Fruit fly (Drosophila melanogaster) whole organism, embryonic: ENCODE results near the gene Ube4B.
A peak's percentile ranks its signal among the peaks of the same experiment; 100 is the strongest.

ENCODE experiments used
- CG10274 ChIP-seq: fragments of 200-800 bp; sonication (Bioruptor generic); optimal IDR thresholded peaks from 3 replicates; lab custom pipeline; 2017; ENCODE audit warnings: missing biosample characterization, mild to moderate bottlenecking, missing genetic modification characterization
- CG1233 ChIP-seq: fragments of 200-800 bp; sonication (Bioruptor generic); optimal IDR thresholded peaks from 4 replicates; lab custom pipeline; 2018; ENCODE audit warnings: missing biosample characterization, mild to moderate bottlenecking, missing genetic modification characterization
- CG13894 ChIP-seq: fragments of 200-800 bp; sonication (Bioruptor generic); optimal IDR thresholded peaks from 3 replicates; lab custom pipeline; 2018; ENCODE audit warnings: missing biosample characterization, mild to moderate bottlenecking, missing genetic modification characterization, moderate library complexity
- CG17186 ChIP-seq: fragments of 200-800 bp; sonication (Bioruptor generic); optimal IDR thresholded peaks from 3 replicates; lab custom pipeline; 2017; ENCODE audit warnings: missing biosample characterization, missing genetic modification reagents, missing genetic modification characterization
- CG17361 ChIP-seq: fragments of 200-800 bp; sonication (Bioruptor generic); IDR thresholded peaks from 3 replicates; pipeline ENCODE4 v1.3.6; 2022; ENCODE audit warnings: missing biosample characterization, missing genetic modification characterization
- CG17568 ChIP-seq: fragments of 200-800 bp; sonication (Bioruptor generic); optimal IDR thresholded peaks from 2 replicates; lab custom pipeline; 2018; ENCODE audit warnings: missing biosample characterization, mild to moderate bottlenecking, missing genetic modification characterization, moderate library complexity
- CG3281 ChIP-seq: fragments of 200-800 bp; sonication (Bioruptor generic); optimal IDR thresholded peaks from 3 replicates; lab custom pipeline; 2017; ENCODE audit warnings: missing biosample characterization, mild to moderate bottlenecking, missing genetic modification characterization
- CG4282 ChIP-seq: fragments of 200-800 bp; sonication (Bioruptor generic); optimal IDR thresholded peaks from 2 replicates; lab custom pipeline; 2016; ENCODE audit warnings: missing biosample characterization, missing genetic modification characterization
- CG4854 ChIP-seq: fragments of 200-800 bp; sonication (Bioruptor generic); optimal IDR thresholded peaks from 2 replicates; lab custom pipeline; 2016; ENCODE audit warnings: missing biosample characterization, missing genetic modification characterization, inconsistent platforms
- CG5180 ChIP-seq: fragments of 200-800 bp; sonication (Bioruptor generic); optimal IDR thresholded peaks from 3 replicates; lab custom pipeline; 2017; ENCODE audit warnings: missing biosample characterization, missing genetic modification characterization, mild to moderate bottlenecking, moderate library complexity, missing genetic modification reagents
- CG5245 ChIP-seq: fragments of 200-800 bp; sonication (Bioruptor generic); optimal IDR thresholded peaks from 3 replicates; lab custom pipeline; 2016; ENCODE audit warnings: missing biosample characterization, missing genetic modification characterization
- CG6813 ChIP-seq: fragments of 200-800 bp; sonication (Bioruptor generic); optimal IDR thresholded peaks from 2 replicates; lab custom pipeline; 2017; ENCODE audit warnings: missing biosample characterization, missing genetic modification characterization, mild to moderate bottlenecking, moderate library complexity, missing genetic modification reagents
- CG7372 ChIP-seq: fragments of 200-800 bp; sonication (Bioruptor generic); IDR thresholded peaks from 2 replicates; pipeline ENCODE4 v1.3.6; 2022; ENCODE audit warnings: missing biosample characterization, missing genetic modification characterization
- CG7839 ChIP-seq: fragments of 200-800 bp; sonication (Bioruptor generic); optimal IDR thresholded peaks from 3 replicates; lab custom pipeline; 2018; ENCODE audit warnings: missing biosample characterization, mild to moderate bottlenecking, missing genetic modification characterization, moderate library complexity
- CG7987 ChIP-seq: fragments of 200-800 bp; sonication (Bioruptor generic); optimal IDR thresholded peaks from 2 replicates; lab custom pipeline; 2018; ENCODE audit warnings: missing biosample characterization, mild to moderate bottlenecking, missing genetic modification characterization, moderate library complexity
- CG8765 ChIP-seq: fragments of 200-800 bp; sonication (Bioruptor generic); IDR thresholded peaks from 2 replicates; pipeline ENCODE4 v1.3.6; 2022; ENCODE audit warnings: missing biosample characterization, missing genetic modification characterization
- CG9817 ChIP-seq: fragments of 200-800 bp; sonication (Bioruptor generic); optimal IDR thresholded peaks from 2 replicates; lab custom pipeline; 2018; ENCODE audit warnings: missing biosample characterization, mild to moderate bottlenecking, missing genetic modification characterization, moderate library complexity
- D19B ChIP-seq: fragments of 200-800 bp; sonication (Bioruptor generic); optimal IDR thresholded peaks from 2 replicates; lab custom pipeline; 2017; ENCODE audit warnings: missing biosample characterization, mild to moderate bottlenecking, missing genetic modification characterization
- Hey ChIP-seq: fragments of 200-800 bp; sonication (Bioruptor generic); optimal IDR thresholded peaks from 3 replicates; lab custom pipeline; 2018; ENCODE audit warnings: missing biosample characterization, mild to moderate bottlenecking, missing genetic modification characterization
- MESR4 ChIP-seq: fragments of 200-800 bp; sonication (Bioruptor generic); optimal IDR thresholded peaks from 2 replicates; lab custom pipeline; 2018; ENCODE audit warnings: missing biosample characterization, mild to moderate bottlenecking, missing genetic modification characterization, moderate library complexity
- Med ChIP-seq: fragments of 200-800 bp; sonication (Bioruptor generic); peaks from one replicate; lab custom pipeline; 2016; ENCODE audit warnings: missing biosample characterization, missing genetic modification characterization, mild to moderate bottlenecking, inconsistent platforms, moderate library complexity
- Opbp ChIP-seq: fragments of 200-800 bp; sonication (Bioruptor generic); IDR thresholded peaks from 3 replicates; pipeline ENCODE4 v1.3.6; 2022; ENCODE audit warnings: missing biosample characterization, missing genetic modification characterization; ENCODE audit not compliant: partially characterized antibody
- Xbp1 ChIP-seq: fragments of 200-800 bp; sonication (Bioruptor generic); optimal IDR thresholded peaks from 3 replicates; lab custom pipeline; 2016; ENCODE audit warnings: missing biosample characterization, mild to moderate bottlenecking, missing genetic modification characterization
- ap ChIP-seq: fragments of 200-800 bp; sonication (Bioruptor generic); IDR thresholded peaks from 2 replicates; pipeline ENCODE4 v1.3.6; 2022; ENCODE audit warnings: missing biosample characterization, missing genetic modification characterization
- bab2 ChIP-seq: fragments of 200-800 bp; sonication (Bioruptor generic); optimal IDR thresholded peaks from 2 replicates; lab custom pipeline; 2016; ENCODE audit warnings: missing biosample characterization, missing genetic modification characterization
- crol ChIP-seq: fragments of 200-800 bp; sonication (Bioruptor generic); IDR thresholded peaks from 2 replicates; pipeline ENCODE4 v1.3.6; 2022; ENCODE audit warnings: missing biosample characterization, missing genetic modification characterization
- dati ChIP-seq: fragments of 200-800 bp; sonication (Bioruptor generic); IDR thresholded peaks from 2 replicates; pipeline ENCODE4 v1.3.6; 2022; ENCODE audit warnings: missing biosample characterization, missing genetic modification characterization
- dysf ChIP-seq: fragments of 200-800 bp; sonication (Bioruptor generic); IDR thresholded peaks from 3 replicates; pipeline ENCODE4 v1.3.6; 2022; ENCODE audit warnings: missing biosample characterization, missing genetic modification characterization
- esg ChIP-seq: fragments of 200-800 bp; sonication (Bioruptor generic); conservative IDR thresholded peaks from 2 replicates; pipeline ENCODE4 v1.3.6; 2022; ENCODE audit warnings: missing biosample characterization, missing genetic modification characterization
- eve ChIP-seq, 2 experiments: fragments of >200 bp; optimal IDR thresholded peaks; 2 replicates each; lab custom pipeline; 2017; ENCODE audit warnings: missing biosample characterization in 2 of 2, missing genetic modification characterization in 2 of 2
- ftz-f1 ChIP-seq: fragments of 200-800 bp; sonication (Bioruptor generic); optimal IDR thresholded peaks from 2 replicates; lab custom pipeline; 2016; ENCODE audit warnings: missing biosample characterization, missing genetic modification characterization
- grn ChIP-seq: fragments of 200-800 bp; sonication (Bioruptor generic); optimal IDR thresholded peaks from 3 replicates; lab custom pipeline; 2017; ENCODE audit warnings: missing biosample characterization, missing genetic modification characterization
- kay ChIP-seq: fragments of 200-800 bp; sonication (Bioruptor generic); optimal IDR thresholded peaks from 2 replicates; lab custom pipeline; 2016; ENCODE audit warnings: missing biosample characterization, missing genetic modification characterization
- lmd ChIP-seq: fragments of 200-800 bp; sonication (Bioruptor generic); IDR thresholded peaks from 2 replicates; pipeline ENCODE4 v1.3.6; 2022; ENCODE audit warnings: missing biosample characterization, missing genetic modification characterization
- mirr ChIP-seq: fragments of 200-800 bp; sonication (Bioruptor generic); optimal IDR thresholded peaks from 3 replicates; lab custom pipeline; 2018; ENCODE audit warnings: missing biosample characterization, mild to moderate bottlenecking, missing genetic modification characterization
- nerfin-2 ChIP-seq: fragments of 200-800 bp; sonication (Bioruptor generic); IDR thresholded peaks from 2 replicates; pipeline ENCODE4 v1.3.6; 2022; ENCODE audit warnings: missing biosample characterization, missing genetic modification characterization; ENCODE audit not compliant: partially characterized antibody
- nom ChIP-seq: fragments of 200-800 bp; sonication (Bioruptor generic); optimal IDR thresholded peaks from 2 replicates; lab custom pipeline; 2017; ENCODE audit warnings: missing biosample characterization, missing genetic modification characterization, mild to moderate bottlenecking, moderate library complexity, missing genetic modification reagents
- onecut ChIP-seq: fragments of 200-800 bp; sonication (Bioruptor generic); IDR thresholded peaks from 2 replicates; pipeline ENCODE4 v1.3.6; 2022; ENCODE audit warnings: missing biosample characterization, missing genetic modification characterization
- pros ChIP-seq: fragments of 200-800 bp; sonication (Bioruptor generic); optimal IDR thresholded peaks from 3 replicates; lab custom pipeline; 2019; ENCODE audit warnings: missing biosample characterization, mild to moderate bottlenecking, missing genetic modification characterization, moderate library complexity
- psq ChIP-seq: fragments of 200-800 bp; sonication (Bioruptor generic); optimal IDR thresholded peaks from 2 replicates; lab custom pipeline; 2017; ENCODE audit warnings: missing biosample characterization, missing genetic modification characterization
- ranshi ChIP-seq: fragments of 200-800 bp; sonication (Bioruptor generic); IDR thresholded peaks from 2 replicates; pipeline ENCODE4 v1.3.6; 2022; ENCODE audit warnings: missing biosample characterization, missing genetic modification characterization
- rib ChIP-seq: fragments of 200-800 bp; sonication (Bioruptor generic); IDR thresholded peaks from 2 replicates; pipeline ENCODE4 v1.3.6; 2022; ENCODE audit warnings: missing biosample characterization, missing genetic modification characterization
- row ChIP-seq: fragments of 200-800 bp; sonication (Bioruptor generic); IDR thresholded peaks from 3 replicates; pipeline ENCODE4 v1.3.6; 2022; ENCODE audit warnings: missing biosample characterization, missing genetic modification characterization
- scrt ChIP-seq: fragments of 200-800 bp; sonication (Bioruptor generic); optimal IDR thresholded peaks from 2 replicates; lab custom pipeline; 2018; ENCODE audit warnings: missing biosample characterization, mild to moderate bottlenecking, missing genetic modification characterization, moderate library complexity
- sens ChIP-seq: fragments of 200-800 bp; sonication (Bioruptor generic); peaks from one replicate; lab custom pipeline; 2016; ENCODE audit warnings: missing biosample characterization, missing genetic modification characterization
- sim ChIP-seq: fragments of 200-800 bp; sonication (Bioruptor generic); IDR thresholded peaks from 2 replicates; pipeline ENCODE4 v1.3.6; 2022; ENCODE audit warnings: missing biosample characterization, missing genetic modification characterization
- slbo ChIP-seq: fragments of 200-800 bp; sonication (Bioruptor generic); IDR thresholded peaks from 2 replicates; pipeline ENCODE4 v1.3.6; 2022; ENCODE audit warnings: missing biosample characterization, missing genetic modification characterization
- slou ChIP-seq: fragments of 200-800 bp; sonication (Bioruptor generic); optimal IDR thresholded peaks from 3 replicates; lab custom pipeline; 2016; ENCODE audit warnings: missing biosample characterization, missing genetic modification characterization
- so ChIP-seq: fragments of 200-800 bp; sonication (Bioruptor generic); IDR thresholded peaks from 3 replicates; pipeline ENCODE4 v1.3.6; 2022; ENCODE audit warnings: missing biosample characterization, missing genetic modification characterization
- stc ChIP-seq: fragments of 200-800 bp; sonication (Bioruptor generic); IDR thresholded peaks from 2 replicates; pipeline ENCODE4 v1.3.6; 2022; ENCODE audit warnings: missing biosample characterization, missing genetic modification characterization
- stwl ChIP-seq: fragments of 200-800 bp; sonication (Bioruptor generic); optimal IDR thresholded peaks from 3 replicates; lab custom pipeline; 2018; ENCODE audit warnings: missing biosample characterization, mild to moderate bottlenecking, missing genetic modification characterization, moderate library complexity
- tna ChIP-seq: fragments of 200-800 bp; sonication (Bioruptor generic); IDR thresholded peaks from 2 replicates; pipeline ENCODE4 v1.3.6; 2022; ENCODE audit warnings: missing biosample characterization, missing genetic modification characterization; ENCODE audit not compliant: partially characterized antibody
- wor ChIP-seq: fragments of 200-800 bp; sonication (Bioruptor generic); IDR thresholded peaks from 2 replicates; pipeline ENCODE4 v1.3.6; 2022; ENCODE audit warnings: missing biosample characterization, missing genetic modification characterization

Gene Ube4B

DNA sequence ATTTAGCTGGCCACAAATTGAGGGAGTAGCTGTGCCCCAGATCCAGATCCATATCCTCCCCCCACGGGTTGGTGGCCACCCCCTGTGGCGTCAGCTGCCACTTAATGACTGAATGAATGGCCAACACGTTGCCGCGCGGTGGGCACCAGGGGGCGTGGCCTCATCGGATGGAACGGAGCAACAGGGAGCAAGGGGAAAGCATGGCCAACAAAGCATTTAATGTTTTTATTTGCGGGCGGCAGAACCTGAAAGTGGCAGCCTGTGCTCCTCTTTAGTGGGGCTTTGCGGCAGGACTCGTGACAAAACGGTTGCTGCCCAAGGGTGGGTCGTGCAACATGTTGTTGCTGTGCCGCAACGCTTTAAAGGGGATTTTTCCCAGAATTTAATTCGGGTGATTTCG, 46.7 kb upstream of the Ube4B start (continued):
- TF ChIP-seq Hey (peak; percentile 4), mirr (GFP tag; lab: Kevin White, UChicago) (peak; percentile 2), grn (GFP tag; lab: Kevin White, UChicago) (no peak), MESR4 (GFP tag; lab: Kevin White, UChicago) (no peak), CG8765 (no peak), CG10274 (GFP tag; lab: Kevin White, UChicago) (no peak), stwl (no peak), wor (GFP tag; lab: Robert Waterston, UW) (no peak), crol (GFP tag; lab: Robert Waterston, UW) (peak; percentile 53), Med (GFP tag; lab: Kevin White, UChicago) (peak; percentile 27), bab2 (GFP tag; lab: Kevin White, UChicago) (no peak), slou (no peak), dysf (no peak), CG17568 (no peak), ap (GFP tag; lab: Robert Waterston, UW) (0 out of 2 replicates have a peak, but pooled peaks have one; percentile 16), CG7839 (no peak), CG4854 (no peak), stc (GFP tag; lab: Robert Waterston, UW) (no peak), psq (GFP tag; lab: Kevin White, UChicago) (no peak), rib (no peak), CG17361 (GFP tag; lab: Robert Waterston, UW) (no peak), CG5180 (GFP tag; lab: Kevin White, UChicago) (peak; percentile 32), CG3281 (no peak), esg (GFP tag; lab: Robert Waterston, UW) (no peak), CG9817 (no peak), CG1233 (GFP tag; lab: Kevin White, UChicago) (no peak), CG6813 (no peak), CG13894 (tag; lab: Kevin White, UChicago) (peak; percentile 16), CG4282 (GFP tag; lab: Kevin White, UChicago) (no peak), scrt (peak; percentile 86), tna (GFP tag; lab: Robert Waterston, UW) (no peak), sens (GFP tag; lab: Kevin White, UChicago) (peak; percentile 46), dati (no peak), nom (GFP tag; lab: Kevin White, UChicago) (no peak)

DNA sequence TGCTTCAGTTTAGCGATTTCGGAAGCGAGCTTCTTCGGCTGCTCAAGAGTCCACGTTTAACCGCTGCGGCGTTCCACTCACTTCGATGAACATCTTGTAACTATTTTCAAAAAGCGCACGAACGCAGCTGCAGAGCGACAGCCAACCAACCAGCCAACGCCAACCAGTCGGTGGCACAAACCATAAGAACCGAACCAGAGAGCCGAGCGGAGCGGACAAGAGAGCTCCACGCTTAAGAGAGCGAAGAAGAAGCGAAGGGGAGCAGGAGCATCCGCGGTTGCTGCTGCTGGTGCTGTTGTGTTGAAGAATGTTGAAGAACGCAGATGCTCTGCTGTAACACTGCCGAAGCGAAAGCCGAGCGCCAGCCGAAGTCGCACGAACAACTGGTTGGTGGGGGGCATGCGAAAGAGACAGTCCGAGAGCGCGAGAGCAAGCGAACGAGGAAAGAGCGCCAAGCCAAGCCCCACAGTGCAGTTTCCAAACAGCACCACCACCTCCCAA, 40.9 kb upstream of the Ube4B start, which contains the start of gene CG9932:
Gene CG9932 (minus strand): TSS at position 104 of the 501 bp plus-strand sequence.
- TF ChIP-seq onecut (no peak; the same call in 1 of the 2 replicates), Opbp (GFP tag; lab: Robert Waterston, UW) (0 out of 3 replicates have a peak, but pooled peaks have one; percentile 41), eve (GFP tag; optimal IDR thresholded peaks at IDR 0.05; lab: Kevin White, UChicago) (no peak), pros (peak; percentile 47), CG7372 (no peak), nerfin-2 (peak; percentile 53; the same call in 1 of the 2 replicates), slbo (GFP tag; lab: Robert Waterston, UW) (no peak), ftz-f1 (GFP tag; lab: Kevin White, UChicago) (peak; percentile 52), CG17186 (no peak), sim (GFP tag; lab: Robert Waterston, UW) (no peak), kay (no peak), so (GFP tag; lab: Robert Waterston, UW) (0 out of 3 replicates have a peak, but pooled peaks have one; percentile 37), ranshi (GFP tag; lab: Robert Waterston, UW) (no peak), Xbp1 (GFP tag; lab: Kevin White, UChicago) (no peak), row (GFP tag; lab: Robert Waterston, UW) (no peak; the same call in 2 of the 3 replicates), CG5245 (no peak), D19B (GFP tag; lab: Kevin White, UChicago) (no peak), bab2 (GFP tag; lab: Kevin White, UChicago) (no peak), lmd (GFP tag; lab: Robert Waterston, UW) (no peak), CG7987 (GFP tag; lab: Kevin White, UChicago) (no peak)
